Fruit fly (Drosophila melanogaster) Kc167 (cell line): Measurements from ENCODE around the gene CG14722.

Experiments
- Myc ChIP-seq: fragments of >200 bp; optimal IDR thresholded peaks from 2 replicates; lab custom pipeline; 2017; ENCODE audit warnings: missing external identifiers
- Sin3A ChIP-seq: fragments of >200 bp; optimal IDR thresholded peaks from 2 replicates; lab custom pipeline; 2018; ENCODE audit warnings: missing external identifiers
- h ChIP-seq: fragments of >200 bp; optimal IDR thresholded peaks from 3 replicates; lab custom pipeline; 2018; ENCODE audit warnings: missing external identifiers
- insv ChIP-seq: fragments of >200 bp; optimal IDR thresholded peaks from 3 replicates; lab custom pipeline; 2018; ENCODE audit warnings: missing external identifiers
- psq ChIP-seq: fragments of >200 bp; optimal IDR thresholded peaks from 2 replicates; lab custom pipeline; 2017; ENCODE audit warnings: missing external identifiers
- ttk ChIP-seq: sonication (Bioruptor generic); optimal IDR thresholded peaks from 2 replicates; lab custom pipeline; 2017; ENCODE audit warnings: missing external identifiers

The CG14722 gene

DNA sequence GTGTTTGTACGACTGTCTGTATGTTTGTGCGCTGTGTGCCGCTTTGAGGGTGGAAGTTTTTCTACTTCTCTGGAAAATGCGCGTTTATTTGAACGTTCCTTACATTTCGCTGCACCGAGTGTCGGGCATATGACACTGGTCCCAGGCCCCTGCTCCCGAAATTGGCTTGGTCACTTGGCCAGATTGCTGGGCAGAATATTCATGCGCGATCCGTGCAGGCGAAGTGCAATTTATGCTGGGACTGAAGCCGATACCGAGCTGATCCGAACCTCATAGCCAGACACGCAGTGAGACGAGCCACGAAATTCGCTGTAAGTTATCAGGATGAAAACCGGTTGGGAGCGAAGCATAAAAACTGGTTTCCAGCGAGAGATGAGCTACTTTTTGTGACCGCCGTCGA is 37.2 kb downstream of the CG14722 start:
- TF ChIP-seq h (no peak), psq (no peak), insv (lab: Kevin White, UChicago) (no peak), Myc (lab: Kevin White, UChicago) (no peak), Sin3A (no peak), ttk (lab: Kevin White, UChicago) (no peak)

DNA sequence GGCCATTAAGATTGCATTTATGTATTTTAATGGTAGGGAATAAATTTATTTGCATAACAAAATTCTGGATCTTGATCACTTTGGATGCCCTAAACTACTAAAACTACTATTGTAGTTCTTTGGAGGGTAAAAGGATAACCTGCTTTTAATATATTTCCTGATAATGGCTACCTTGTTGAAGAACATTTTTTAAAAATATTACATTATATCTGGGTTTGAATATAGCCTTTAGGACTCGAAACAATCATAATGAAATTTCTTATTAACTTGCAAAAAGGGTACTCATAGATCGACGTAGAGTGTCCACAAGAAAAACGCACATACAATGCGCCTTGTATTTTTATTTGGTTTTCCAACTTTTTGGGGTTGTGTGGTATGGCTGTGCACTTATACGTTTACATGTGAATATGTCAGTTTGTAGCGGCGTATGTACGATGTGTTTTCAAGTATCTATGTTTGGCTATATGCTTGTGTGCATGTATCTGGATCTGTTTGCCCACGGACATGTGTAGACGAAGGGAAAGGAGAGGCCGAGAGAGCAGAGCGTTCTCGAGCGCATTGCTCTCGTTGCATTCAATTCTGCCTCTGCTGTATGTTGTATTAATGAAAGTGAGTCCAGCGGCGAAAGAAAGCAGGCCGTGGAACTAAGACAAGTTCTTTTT is 37.8 kb downstream of the CG14722 start:
- TF ChIP-seq insv (lab: Kevin White, UChicago) (no peak), ttk (lab: Kevin White, UChicago) (no peak), psq (no peak), Myc (lab: Kevin White, UChicago) (no peak), Sin3A (no peak), h (no peak)

DNA sequence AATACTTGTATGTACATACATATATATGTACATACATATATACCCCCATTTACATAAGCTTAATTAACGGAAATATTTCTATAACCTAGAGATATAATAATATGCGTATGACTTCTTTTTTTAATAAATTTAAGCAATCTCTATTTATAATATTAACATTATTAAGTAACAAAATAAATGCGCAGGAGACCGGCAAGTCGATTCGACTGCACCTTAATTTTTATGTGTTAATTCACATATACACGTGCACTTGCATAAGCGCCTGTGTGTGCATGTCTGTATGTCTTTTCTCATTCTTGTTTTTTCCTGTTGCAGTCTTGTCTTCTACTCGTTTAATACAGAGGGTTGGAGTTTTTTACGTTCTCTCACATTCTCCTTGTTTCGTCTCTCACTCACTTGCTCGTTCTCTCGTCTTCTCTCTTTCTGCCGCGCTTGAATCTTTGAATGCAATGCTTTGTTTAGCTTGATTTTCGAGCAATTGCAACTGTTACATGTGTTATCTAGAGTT is 38.5 kb downstream of the CG14722 start:
- TF ChIP-seq psq (no peak), Sin3A (no peak), ttk (lab: Kevin White, UChicago) (no peak), Myc (lab: Kevin White, UChicago) (no peak), h (no peak), insv (lab: Kevin White, UChicago) (no peak)

- no peak for TF ChIP-seq insv (lab: Kevin White, UChicago)
Measured at dm6 chr3R:11786695-11787226, 45.1 kb downstream of the CG14722 start, which contains the start of the genes prd1 and HisCl1. Gene prd1, minus strand, starts transcription at chr3R:11787014. Gene HisCl1, plus strand, starts transcription at chr3R:11787176.
